Worm (Caenorhabditis elegans) whole organism, L1 larva: ENCODE measurements around the gene grk-2.
A peak's percentile ranks its signal among the peaks of the same experiment; 100 is the strongest.

Experiments used
- C16A3.4 ChIP-seq: fragments of 150-350 bp; optimal IDR thresholded peaks from 2 replicates; lab custom pipeline; 2014; ENCODE audit warnings: missing biosample characterization, missing genetic modification characterization
- alr-1 ChIP-seq: fragments of 200-800 bp; sonication (Bioruptor generic); optimal IDR thresholded peaks from 2 replicates; lab custom pipeline; 2018; ENCODE audit warnings: borderline replicate concordance, mild to moderate bottlenecking, missing genetic modification characterization, missing compliant biosample characterization
- blmp-1 ChIP-seq: fragments of 150-350 bp; optimal IDR thresholded peaks from 2 replicates; lab custom pipeline; 2014; ENCODE audit warnings: missing biosample characterization, missing genetic modification characterization
- ceh-63 ChIP-seq: fragments of 200-800 bp; sonication (Bioruptor generic); optimal IDR thresholded peaks from 2 replicates; lab custom pipeline; 2018; ENCODE audit warnings: mild to moderate bottlenecking, missing genetic modification characterization, missing compliant biosample characterization
- ceh-82 ChIP-seq, 3 experiments: fragments of 150-350 bp in 1 of 3; sonication (generic microtip) in 2 of 3; optimal IDR thresholded peaks; 2 replicates each; lab custom pipeline; 2014 to 2017; ENCODE audit warnings: missing biosample characterization in 3 of 3, missing genetic modification characterization in 3 of 3
- ces-1 ChIP-seq: fragments of 150-350 bp; optimal IDR thresholded peaks from 2 replicates; lab custom pipeline; 2014; ENCODE audit warnings: missing biosample characterization, missing genetic modification reagents, missing genetic modification characterization
- dpl-1 ChIP-seq, 3 experiments: fragments of 150-350 bp in 2 of 3; sonication (generic microtip) in 1 of 3; optimal IDR thresholded peaks; 2 replicates each; lab custom pipeline; 2014 to 2017; ENCODE audit warnings: missing biosample characterization in 3 of 3, missing genetic modification characterization in 3 of 3, missing genetic modification reagents in 3 of 3
- efl-1 ChIP-seq, 4 experiments: fragments of 150-350 bp; optimal IDR thresholded peaks in 3 of 4; peaks in 1 of 4; 1 replicate in 1 of 4; 2 replicates in 3 of 4; lab custom pipeline; 2014; ENCODE audit warnings: missing biosample characterization in 2 of 4, missing genetic modification characterization in 2 of 4, missing genetic modification reagents in 2 of 4
- egl-27 ChIP-seq, 2 experiments: fragments of 150-350 bp in 1 of 2; sonication (generic microtip); optimal IDR thresholded peaks; 3 replicates each; lab custom pipeline; 2017 to 2018; ENCODE audit warnings: missing biosample characterization in 2 of 2, missing genetic modification characterization in 2 of 2, missing genetic modification reagents in 2 of 2
- elt-2 ChIP-seq: sonication (generic microtip); optimal IDR thresholded peaks from 2 replicates; lab custom pipeline; 2016; ENCODE audit warnings: missing genetic modification characterization, mild to moderate bottlenecking, inconsistent platforms, missing compliant biosample characterization, missing genetic modification reagents
- elt-3 ChIP-seq, 6 experiments: fragments of 150-350 bp in 1 of 6; sonication (generic microtip); optimal IDR thresholded peaks; 2 replicates each; lab custom pipeline; 2017 to 2018; ENCODE audit warnings: missing biosample characterization in 6 of 6, missing genetic modification characterization in 6 of 6, inconsistent platforms in 1 of 6
- ets-5 ChIP-seq: fragments of 200-800 bp; sonication (Bioruptor generic); IDR thresholded peaks from 2 replicates; pipeline ENCODE4 v1.3.6; 2022; ENCODE audit warnings: missing genetic modification characterization, missing compliant biosample characterization
- fkh-4 ChIP-seq: sonication (generic microtip); optimal IDR thresholded peaks from 2 replicates; lab custom pipeline; 2016; ENCODE audit warnings: missing compliant biosample characterization, missing genetic modification characterization, borderline replicate concordance
- fos-1 ChIP-seq: fragments of 150-350 bp; optimal IDR thresholded peaks from 2 replicates; lab custom pipeline; 2014; ENCODE audit warnings: missing biosample characterization, missing genetic modification characterization
- grh-1 ChIP-seq: fragments of 200-800 bp; sonication (Bioruptor generic); IDR thresholded peaks from 2 replicates; pipeline ENCODE4 v1.3.6; 2022; ENCODE audit warnings: missing genetic modification reagents, missing genetic modification characterization, missing compliant biosample characterization
- hlh-4 ChIP-seq: sonication (generic microtip); optimal IDR thresholded peaks from 2 replicates; lab custom pipeline; 2016; ENCODE audit warnings: mild to moderate bottlenecking, missing genetic modification characterization, missing compliant biosample characterization
- hpl-2 ChIP-seq: fragments of 150-350 bp; optimal IDR thresholded peaks from 2 replicates; lab custom pipeline; 2014; ENCODE audit warnings: missing biosample characterization, missing genetic modification reagents, missing genetic modification characterization
- irx-1 ChIP-seq: sonication (generic microtip); optimal IDR thresholded peaks from 2 replicates; lab custom pipeline; 2016; ENCODE audit warnings: missing genetic modification characterization, missing compliant biosample characterization
- jun-1 ChIP-seq: fragments of 150-350 bp; optimal IDR thresholded peaks from 2 replicates; lab custom pipeline; 2014; ENCODE audit warnings: missing biosample characterization, missing genetic modification reagents, missing genetic modification characterization
- lin-13 ChIP-seq: fragments of 150-350 bp; optimal IDR thresholded peaks from 2 replicates; lab custom pipeline; 2014; ENCODE audit warnings: missing biosample characterization, missing genetic modification reagents, missing genetic modification characterization
- lin-14 ChIP-seq: fragments of 200-800 bp; sonication (Bioruptor generic); optimal IDR thresholded peaks from 2 replicates; lab custom pipeline; 2018; ENCODE audit warnings: mild to moderate bottlenecking, missing genetic modification characterization, moderate library complexity, missing compliant biosample characterization
- lin-35 ChIP-seq, 2 experiments: fragments of 150-350 bp; optimal IDR thresholded peaks; 2 replicates each; lab custom pipeline; 2014; ENCODE audit warnings: missing biosample characterization in 2 of 2, missing genetic modification characterization in 2 of 2, missing genetic modification reagents in 2 of 2
- lin-39 ChIP-seq: fragments of 150-350 bp; optimal IDR thresholded peaks from 2 replicates; lab custom pipeline; 2014; ENCODE audit warnings: missing biosample characterization, missing genetic modification reagents, missing genetic modification characterization
- lir-3 ChIP-seq: sonication (generic microtip); optimal IDR thresholded peaks from 2 replicates; lab custom pipeline; 2016; ENCODE audit warnings: mild to moderate bottlenecking, missing genetic modification characterization, moderate library complexity, missing compliant biosample characterization; ENCODE audit not compliant: poor library complexity
- lsy-2 ChIP-seq, 2 experiments: fragments of 150-350 bp; optimal IDR thresholded peaks; 2 replicates each; lab custom pipeline; 2014; ENCODE audit warnings: missing biosample characterization in 2 of 2, missing genetic modification characterization in 2 of 2
- mab-9 ChIP-seq: fragments of 200-800 bp; sonication (Bioruptor generic); IDR thresholded peaks from 2 replicates; pipeline ENCODE4 v1.3.6; 2022; ENCODE audit warnings: missing genetic modification reagents, missing genetic modification characterization, missing compliant biosample characterization
- mdl-1 ChIP-seq, 2 experiments: fragments of 150-350 bp; optimal IDR thresholded peaks; 2 replicates each; lab custom pipeline; 2014 to 2017; ENCODE audit warnings: missing biosample characterization in 2 of 2, missing genetic modification characterization in 2 of 2, inconsistent platforms in 1 of 2
- mef-2 ChIP-seq: fragments of 150-350 bp; optimal IDR thresholded peaks from 2 replicates; lab custom pipeline; 2014; ENCODE audit warnings: missing biosample characterization, missing genetic modification characterization
- mep-1 ChIP-seq: fragments of 150-350 bp; optimal IDR thresholded peaks from 2 replicates; lab custom pipeline; 2014; ENCODE audit warnings: missing biosample characterization, missing genetic modification characterization
- nhr-20 ChIP-seq: sonication (generic microtip); optimal IDR thresholded peaks from 2 replicates; lab custom pipeline; 2016; ENCODE audit warnings: mild to moderate bottlenecking, missing genetic modification characterization, missing compliant biosample characterization
- nhr-47 ChIP-seq: sonication (generic microtip); optimal IDR thresholded peaks from 2 replicates; lab custom pipeline; 2016; ENCODE audit warnings: mild to moderate bottlenecking, missing genetic modification characterization, moderate library complexity, missing compliant biosample characterization
- nhr-71 ChIP-seq: sonication (generic microtip); optimal IDR thresholded peaks from 2 replicates; lab custom pipeline; 2016; ENCODE audit warnings: mild to moderate bottlenecking, missing genetic modification characterization, moderate library complexity, missing compliant biosample characterization
- nhr-84 ChIP-seq: sonication (generic microtip); optimal IDR thresholded peaks from 2 replicates; lab custom pipeline; 2017; ENCODE audit warnings: missing biosample characterization, missing genetic modification characterization
- nhr-85 ChIP-seq: sonication (generic microtip); peaks from one replicate; lab custom pipeline; 2016; ENCODE audit warnings: missing genetic modification characterization, inconsistent platforms, missing compliant biosample characterization
- nhr-90 ChIP-seq: sonication (generic microtip); optimal IDR thresholded peaks from 2 replicates; lab custom pipeline; 2016; ENCODE audit warnings: mild to moderate bottlenecking, missing genetic modification characterization, missing compliant biosample characterization; ENCODE audit not compliant: poor library complexity
- snpc-4 ChIP-seq: fragments of 150-350 bp; optimal IDR thresholded peaks from 2 replicates; lab custom pipeline; 2014; ENCODE audit warnings: missing biosample characterization, missing genetic modification characterization
- snu-23 ChIP-seq: sonication (generic microtip); optimal IDR thresholded peaks from 2 replicates; lab custom pipeline; 2016; ENCODE audit warnings: missing genetic modification characterization, missing compliant biosample characterization
- sox-4 ChIP-seq: sonication (generic microtip); optimal IDR thresholded peaks from 2 replicates; lab custom pipeline; 2016; ENCODE audit warnings: missing genetic modification characterization, missing compliant biosample characterization
- swsn-7 ChIP-seq: sonication (generic microtip); optimal IDR thresholded peaks from 2 replicates; lab custom pipeline; 2016; ENCODE audit warnings: missing genetic modification characterization, missing compliant biosample characterization
- tbx-2 ChIP-seq: sonication (generic microtip); optimal IDR thresholded peaks from 2 replicates; lab custom pipeline; 2016; ENCODE audit warnings: missing genetic modification characterization, missing compliant biosample characterization
- unc-98 ChIP-seq: fragments of 200-800 bp; sonication (Bioruptor generic); IDR thresholded peaks from 2 replicates; pipeline ENCODE4 v1.3.6; 2022; ENCODE audit warnings: missing genetic modification characterization, missing compliant biosample characterization
- vab-15 ChIP-seq: sonication (generic microtip); optimal IDR thresholded peaks from 2 replicates; lab custom pipeline; 2017; ENCODE audit warnings: missing genotype, mild to moderate bottlenecking, missing genetic modification characterization, missing compliant biosample characterization
- xbp-1 ChIP-seq: sonication (generic microtip); optimal IDR thresholded peaks from 2 replicates; lab custom pipeline; 2016; ENCODE audit warnings: missing genetic modification characterization, missing compliant biosample characterization
- zip-4 ChIP-seq: fragments of 200-800 bp; sonication (Bioruptor generic); optimal IDR thresholded peaks from 2 replicates; lab custom pipeline; 2018; ENCODE audit warnings: mild to moderate bottlenecking, missing genetic modification characterization, moderate library complexity, missing compliant biosample characterization

Gene grk-2

DNA sequence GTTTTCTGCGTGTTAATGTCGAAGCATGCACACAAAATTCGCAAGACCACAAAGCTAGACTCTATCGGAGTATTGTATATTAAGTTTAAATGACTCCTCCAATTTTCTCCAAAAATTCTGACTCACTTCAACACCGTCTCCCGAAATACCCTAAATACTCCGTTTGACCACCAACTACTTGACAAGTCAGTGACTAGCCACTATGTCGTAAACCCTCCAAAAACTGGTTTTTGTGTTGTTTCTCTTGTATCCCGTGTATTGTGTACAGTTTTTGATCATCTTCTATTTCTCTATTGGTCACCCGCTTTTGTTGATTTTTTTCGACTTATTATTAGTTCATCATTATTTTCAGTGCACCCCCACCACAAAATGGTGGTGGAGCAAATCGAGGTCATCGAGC, 17.6 kb upstream of the grk-2 start, which contains the start of gene C09F5.1:
Gene C09F5.1 (plus strand): TSS at position 353 of the 400 bp plus-strand sequence.
- no peak for TF ChIP-seq mef-2 (tag; lab: Kevin White, UChicago)
- no peak for TF ChIP-seq fos-1 (tag; lab: Kevin White, UChicago)
- peak; percentile 66 for TF ChIP-seq blmp-1
- peak in 2 of 6 experiments; percentile 34 to 35 for TF ChIP-seq elt-3 (tag; optimal IDR thresholded peaks at IDR 0.05; lab: Kevin White, UChicago)
- peak; percentile 62 for TF ChIP-seq lin-14
- no peak for TF ChIP-seq efl-1 (optimal IDR thresholded peaks at IDR 0.05; lab: Kevin White, UChicago)
- TF ChIP-seq efl-1 (GFP tag; optimal IDR thresholded peaks at IDR 0.05 in 1 of 2; lab: Kevin White, UChicago), result peak in 1 of 2 experiments; percentile 45
- no peak for TF ChIP-seq xbp-1 (tag; lab: Kevin White, UChicago)
- TF ChIP-seq lin-13 (GFP tag; lab: Kevin White, UChicago), result no peak
- no peak for TF ChIP-seq unc-98
- peak; percentile 60 for TF ChIP-seq nhr-85 (tag; lab: Kevin White, UChicago)
- TF ChIP-seq nhr-47 (tag; lab: Kevin White, UChicago), result peak; percentile 1
- TF ChIP-seq nhr-20, result peak; percentile 18
- TF ChIP-seq nhr-71, result peak; percentile 15
- TF ChIP-seq snu-23 (GFP tag; lab: Kevin White, UChicago), result peak; percentile 52
- peak; percentile 24 for TF ChIP-seq C16A3.4 (tag; lab: Kevin White, UChicago)
- TF ChIP-seq lsy-2 (tag; optimal IDR thresholded peaks at IDR 0.05; lab: Kevin White, UChicago), result peak in 1 of 2 experiments; percentile 16
- TF ChIP-seq lin-35 (GFP tag; optimal IDR thresholded peaks at IDR 0.05; lab: Kevin White, UChicago), result peak in 1 of 2 experiments; percentile 37
- TF ChIP-seq grh-1 (GFP tag; lab: Robert Waterston, UW), result peak; percentile 81
- peak; percentile 16 for TF ChIP-seq nhr-90 (tag; lab: Kevin White, UChicago)

DNA sequence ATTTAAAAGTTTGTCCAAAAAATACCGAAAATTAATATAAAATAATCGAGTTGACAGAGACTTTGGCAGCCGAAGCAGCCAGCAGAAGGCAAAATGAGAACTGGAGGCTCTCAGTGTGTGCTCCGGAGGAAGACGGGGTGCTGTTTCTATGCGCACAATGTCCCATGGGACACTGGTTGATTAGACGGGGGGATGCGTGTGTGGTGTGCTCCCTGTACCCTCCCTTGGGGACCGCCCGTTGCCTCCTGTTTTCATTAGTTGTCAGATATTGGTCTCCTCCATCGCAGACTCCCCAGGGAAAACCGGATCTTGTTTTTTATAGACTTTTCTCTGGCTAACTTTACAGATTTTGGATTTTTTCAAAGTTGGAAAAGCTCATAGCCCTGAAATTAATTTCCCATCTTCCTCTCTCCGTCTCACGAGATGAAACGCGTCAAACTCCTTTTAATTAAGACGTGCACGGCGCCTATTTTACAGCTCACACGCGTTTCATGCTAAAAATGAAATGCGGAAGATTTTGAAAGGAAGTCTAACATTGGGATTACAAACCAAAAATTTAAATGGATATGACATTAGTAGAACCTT, 10.7 kb upstream of the grk-2 start, which contains the start of gene C09F5.3:
Gene C09F5.3 (minus strand): TSS at position 94 of the 585 bp plus-strand sequence.
- no peak for TF ChIP-seq mdl-1 (tag; optimal IDR thresholded peaks at IDR 0.05; lab: Kevin White, UChicago)
- no peak for TF ChIP-seq ces-1 (GFP tag; lab: Kevin White, UChicago)
- TF ChIP-seq ets-5 (GFP tag; lab: Robert Waterston, UW), result no peak

DNA sequence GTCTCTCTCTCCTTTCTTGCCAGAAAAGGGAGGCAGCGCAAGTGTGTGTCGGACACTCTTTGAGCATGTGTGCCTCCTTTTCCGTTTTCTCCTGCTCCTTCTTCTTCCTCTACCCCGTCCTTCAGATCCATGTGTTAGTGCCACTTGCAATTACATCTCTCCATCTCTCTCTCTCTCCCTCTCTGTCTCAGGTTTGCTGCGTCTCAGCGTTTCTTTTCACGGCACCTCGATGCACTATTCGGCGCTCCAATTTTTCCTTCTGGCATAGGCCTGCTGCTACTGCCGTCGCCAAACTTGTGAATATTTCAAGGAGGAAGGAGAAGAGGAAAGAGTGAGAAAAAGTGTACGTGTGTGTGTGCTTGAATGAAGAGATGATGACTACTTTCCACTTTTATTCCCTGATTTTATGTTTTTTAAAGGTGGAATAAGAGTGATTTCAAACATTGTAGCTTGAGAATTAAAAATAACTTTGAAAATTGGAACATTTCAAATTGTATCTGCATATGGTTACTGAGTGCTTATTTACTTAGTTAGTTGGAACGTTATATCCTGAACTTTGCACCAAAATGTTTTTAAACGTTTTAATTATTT, 7.5 kb upstream of the grk-2 start, which contains the start of gene W02B3.3:
Gene W02B3.3 (minus strand): TSS at position 131 of the 591 bp plus-strand sequence.
- TF ChIP-seq egl-27 (tag; optimal IDR thresholded peaks at IDR 0.05; lab: Kevin White, UChicago), result no peak
- peak; percentile 55 for TF ChIP-seq snpc-4
- peak; percentile 96 for TF ChIP-seq lin-14
- peak; percentile 40; the same call in 1 of the 2 replicates for TF ChIP-seq mab-9 (GFP tag; lab: Robert Waterston, UW)
- TF ChIP-seq lin-35 (GFP tag; optimal IDR thresholded peaks at IDR 0.05; lab: Kevin White, UChicago), result peak in 1 of 2 experiments; percentile 27
- TF ChIP-seq ets-5 (GFP tag; lab: Robert Waterston, UW), result no peak
- peak; percentile 16 for TF ChIP-seq jun-1 (tag; lab: Kevin White, UChicago)
- TF ChIP-seq swsn-7 (tag; lab: Kevin White, UChicago), result peak; percentile 78
- TF ChIP-seq irx-1 (tag; lab: Kevin White, UChicago), result peak; percentile 47
- TF ChIP-seq grh-1 (GFP tag; lab: Robert Waterston, UW), result no peak
- no peak for TF ChIP-seq blmp-1
- TF ChIP-seq elt-2 (tag; lab: Kevin White, UChicago), result no peak
- peak; percentile 57 to 91 (median 76) for TF ChIP-seq ceh-82 (tag; optimal IDR thresholded peaks at IDR 0.05; lab: Kevin White, UChicago)
- peak; percentile 64 for TF ChIP-seq mep-1
- TF ChIP-seq xbp-1 (tag; lab: Kevin White, UChicago), result peak; percentile 55
- TF ChIP-seq nhr-84 (tag; lab: Kevin White, UChicago), result no peak
- TF ChIP-seq nhr-20, result peak; percentile 38
- TF ChIP-seq vab-15 (tag; lab: Kevin White, UChicago), result no peak
- no peak for TF ChIP-seq sox-4 (tag; lab: Kevin White, UChicago)
- no peak for TF ChIP-seq hlh-4 (tag; lab: Kevin White, UChicago)
- peak in 1 of 3 experiments; percentile 29 for TF ChIP-seq dpl-1 (GFP tag; optimal IDR thresholded peaks at IDR 0.05; lab: Kevin White, UChicago)
- TF ChIP-seq lin-39, result no peak
- TF ChIP-seq unc-98, result no peak
- TF ChIP-seq lir-3, result peak; percentile 40
- TF ChIP-seq tbx-2 (tag; lab: Kevin White, UChicago), result peak; percentile 40
- no peak for TF ChIP-seq nhr-90 (tag; lab: Kevin White, UChicago)
- TF ChIP-seq fkh-4 (tag; lab: Kevin White, UChicago), result no peak
- peak; percentile 79 for TF ChIP-seq nhr-71
- TF ChIP-seq hpl-2 (GFP tag; lab: Kevin White, UChicago), result no peak
- TF ChIP-seq ceh-63 (GFP tag; lab: Kevin White, UChicago), result peak; percentile 74
- TF ChIP-seq zip-4 (GFP tag; lab: Kevin White, UChicago), result no peak
- TF ChIP-seq alr-1, result no peak
